Worm (Caenorhabditis elegans): Measurements from ENCODE around the gene ZK930.4.

ce11 chrII:11954811-11955210 is 48.5 kb downstream of the ZK930.4 start:
- no peak for TF ChIP-seq ham-2 (GFP tag; optimal IDR thresholded peaks at IDR 0.05)
- TF ChIP-seq elt-1 (tag; optimal IDR thresholded peaks at IDR 0.05; ENCODE audit: borderline replicate concordance, insufficient read depth), result no peak
- TF ChIP-seq unc-39 (tag; optimal IDR thresholded peaks at IDR 0.05), result no peak
- no peak for TF ChIP-seq lsy-2 (tag; optimal IDR thresholded peaks at IDR 0.05)
- no peak for TF ChIP-seq mls-2 (tag; optimal IDR thresholded peaks at IDR 0.05)
- no peak for TF ChIP-seq pha-4 (tag; optimal IDR thresholded peaks at IDR 0.05)
- TF ChIP-seq snpc-4 (tag; optimal IDR thresholded peaks at IDR 0.05), result no peak

Measured in whole organism, mixed stage, embryonic.